Fruit fly (Drosophila melanogaster) whole organism, embryonic: ENCODE measurements around the gene CG9150.

Experiments
- Ada2b ChIP-seq: fragments of 200-800 bp; sonication (Bioruptor generic); IDR thresholded peaks from 2 replicates; pipeline ENCODE4 v1.3.6; 2022; ENCODE audit warnings: missing biosample characterization, missing genetic modification characterization
- Atf3 ChIP-seq: fragments of 200-800 bp; sonication (Bioruptor generic); optimal IDR thresholded peaks from 3 replicates; lab custom pipeline; 2016; ENCODE audit warnings: missing biosample characterization, missing genetic modification characterization
- Bgb ChIP-seq: fragments of 200-800 bp; sonication (Bioruptor generic); IDR thresholded peaks from 2 replicates; pipeline ENCODE4 v1.3.6; 2022; ENCODE audit warnings: missing biosample characterization, missing genetic modification characterization; ENCODE audit not compliant: partially characterized antibody
- CG10147 ChIP-seq: fragments of 200-800 bp; sonication (Bioruptor generic); optimal IDR thresholded peaks from 2 replicates; lab custom pipeline; 2019; ENCODE audit warnings: missing biosample characterization, mild to moderate bottlenecking, missing genetic modification characterization, moderate library complexity
- CG10267 ChIP-seq: fragments of 200-800 bp; sonication (Bioruptor generic); optimal IDR thresholded peaks from 2 replicates; lab custom pipeline; 2018; ENCODE audit warnings: missing biosample characterization, mild to moderate bottlenecking, missing genetic modification characterization, moderate library complexity
- CG10431 ChIP-seq: fragments of 200-800 bp; sonication (Bioruptor generic); optimal IDR thresholded peaks from 3 replicates; lab custom pipeline; 2018; ENCODE audit warnings: missing biosample characterization, mild to moderate bottlenecking, missing genetic modification characterization
- CG11696 ChIP-seq: fragments of 200-800 bp; sonication (Bioruptor generic); IDR thresholded peaks from 2 replicates; pipeline ENCODE4 v1.3.6; 2022; ENCODE audit warnings: missing biosample characterization, missing genetic modification characterization
- CG12744 ChIP-seq: fragments of 200-800 bp; sonication (Bioruptor generic); optimal IDR thresholded peaks from 2 replicates; lab custom pipeline; 2016; ENCODE audit warnings: missing biosample characterization, missing genetic modification characterization
- CG13287 ChIP-seq: fragments of 200-800 bp; sonication (Bioruptor generic); IDR thresholded peaks from 2 replicates; pipeline ENCODE4 v1.3.6; 2022; ENCODE audit warnings: missing biosample characterization, missing genetic modification characterization; ENCODE audit not compliant: partially characterized antibody
- CG13296 ChIP-seq: fragments of 200-800 bp; sonication (Bioruptor generic); optimal IDR thresholded peaks from 3 replicates; lab custom pipeline; 2018; ENCODE audit warnings: missing biosample characterization, mild to moderate bottlenecking, missing genetic modification characterization
- CG14710 ChIP-seq: fragments of 200-800 bp; sonication (Bioruptor generic); optimal IDR thresholded peaks from 3 replicates; lab custom pipeline; 2019; ENCODE audit warnings: missing biosample characterization, mild to moderate bottlenecking, missing genetic modification characterization, moderate library complexity
- CG31224 ChIP-seq: fragments of 200-800 bp; sonication (Bioruptor generic); IDR thresholded peaks from 2 replicates; pipeline ENCODE4 v1.3.6; 2022; ENCODE audit warnings: missing biosample characterization, missing genetic modification characterization
- CG34422 ChIP-seq: fragments of 200-800 bp; sonication (Bioruptor generic); IDR thresholded peaks from 3 replicates; pipeline ENCODE4 v1.3.6; 2022; ENCODE audit warnings: missing biosample characterization, missing genetic modification characterization
- CG3726 ChIP-seq: fragments of 200-800 bp; sonication (Bioruptor generic); IDR thresholded peaks from 3 replicates; pipeline ENCODE4, ENCODE4 v1.3.6; 2022; ENCODE audit warnings: missing biosample characterization, missing genetic modification characterization
- CG3847 ChIP-seq: fragments of 200-800 bp; sonication (Bioruptor generic); IDR thresholded peaks from 2 replicates; pipeline ENCODE4 v1.3.6; 2022; ENCODE audit warnings: missing biosample characterization, missing genetic modification characterization
- CG4360 ChIP-seq: fragments of 200-800 bp; sonication (Bioruptor generic); IDR thresholded peaks from 2 replicates; pipeline ENCODE4 v1.3.6; 2022; ENCODE audit warnings: missing biosample characterization, missing genetic modification characterization
- CG4404 ChIP-seq: fragments of 200-800 bp; sonication (Bioruptor generic); IDR thresholded peaks from 2 replicates; pipeline ENCODE4 v1.3.6; 2022; ENCODE audit warnings: missing biosample characterization, missing genetic modification characterization
- CG4707 ChIP-seq: fragments of 200-800 bp; sonication (Bioruptor generic); optimal IDR thresholded peaks from 2 replicates; lab custom pipeline; 2018; ENCODE audit warnings: missing biosample characterization, mild to moderate bottlenecking, missing genetic modification characterization, moderate library complexity
- CG7987 ChIP-seq: fragments of 200-800 bp; sonication (Bioruptor generic); optimal IDR thresholded peaks from 2 replicates; lab custom pipeline; 2018; ENCODE audit warnings: missing biosample characterization, mild to moderate bottlenecking, missing genetic modification characterization, moderate library complexity
- CG8478 ChIP-seq: fragments of >200 bp; optimal IDR thresholded peaks from 2 replicates; lab custom pipeline; 2018
- CG9797 ChIP-seq: fragments of 200-800 bp; sonication (Bioruptor generic); optimal IDR thresholded peaks from 3 replicates; lab custom pipeline; 2018; ENCODE audit warnings: missing biosample characterization, mild to moderate bottlenecking, missing genetic modification characterization
- Camta ChIP-seq: fragments of 200-800 bp; sonication (Bioruptor generic); optimal IDR thresholded peaks from 2 replicates; lab custom pipeline; 2016; ENCODE audit warnings: missing biosample characterization, missing genetic modification characterization
- Chrac-16 ChIP-seq: fragments of 200-800 bp; sonication (Bioruptor generic); optimal IDR thresholded peaks from 3 replicates; lab custom pipeline; 2016; ENCODE audit warnings: missing biosample characterization, missing genetic modification characterization
- CkIIα-i1 ChIP-seq: fragments of 200-800 bp; sonication (Bioruptor generic); IDR thresholded peaks from 2 replicates; pipeline ENCODE4 v1.3.6; 2022; ENCODE audit warnings: missing biosample characterization, missing genetic modification characterization
- D19B ChIP-seq: fragments of 200-800 bp; sonication (Bioruptor generic); optimal IDR thresholded peaks from 2 replicates; lab custom pipeline; 2017; ENCODE audit warnings: missing biosample characterization, mild to moderate bottlenecking, missing genetic modification characterization
- Gsc ChIP-seq: fragments of 200-800 bp; sonication (Bioruptor generic); IDR thresholded peaks from 2 replicates; pipeline ENCODE4 v1.3.6; 2022; ENCODE audit warnings: missing biosample characterization, missing genetic modification characterization
- HLH54F ChIP-seq: fragments of 200-800 bp; sonication (Bioruptor generic); optimal IDR thresholded peaks from 3 replicates; lab custom pipeline; 2016; ENCODE audit warnings: missing biosample characterization, missing genetic modification characterization
- Lpt ChIP-seq: fragments of >200 bp; optimal IDR thresholded peaks from 2 replicates; lab custom pipeline; 2018; ENCODE audit warnings: missing biosample characterization, missing genetic modification characterization
- NFAT ChIP-seq: fragments of 200-800 bp; sonication (Bioruptor generic); IDR thresholded peaks from 2 replicates; pipeline ENCODE4 v1.3.6; 2022; ENCODE audit warnings: missing biosample characterization, missing genetic modification characterization
- Oaz ChIP-seq: fragments of 200-800 bp; sonication (Bioruptor generic); IDR thresholded peaks from 2 replicates; pipeline ENCODE4 v1.3.6; 2022; ENCODE audit warnings: missing biosample characterization, missing genetic modification characterization
- Rfx ChIP-seq: fragments of 200-800 bp; sonication (Bioruptor generic); IDR thresholded peaks from 2 replicates; pipeline ENCODE4 v1.3.6; 2022; ENCODE audit warnings: missing biosample characterization, missing genetic modification characterization
- Usf ChIP-seq: fragments of 200-800 bp; sonication (Bioruptor generic); optimal IDR thresholded peaks from 2 replicates; lab custom pipeline; 2017; ENCODE audit warnings: missing genotype, missing biosample characterization, missing genetic modification characterization
- ash1 ChIP-seq: fragments of 200-800 bp; sonication (Bioruptor generic); optimal IDR thresholded peaks from 2 replicates; lab custom pipeline; 2018; ENCODE audit warnings: missing biosample characterization, mild to moderate bottlenecking, missing genetic modification characterization
- ato ChIP-seq: fragments of 200-800 bp; sonication (Bioruptor generic); IDR thresholded peaks from 2 replicates; pipeline ENCODE4 v1.3.6; 2022; ENCODE audit warnings: missing biosample characterization, missing genetic modification characterization; ENCODE audit not compliant: partially characterized antibody
- caup ChIP-seq: fragments of 200-800 bp; sonication (Bioruptor generic); optimal IDR thresholded peaks from 3 replicates; lab custom pipeline; 2017; ENCODE audit warnings: missing biosample characterization, mild to moderate bottlenecking, missing genetic modification characterization, moderate library complexity; ENCODE audit not compliant: severe bottlenecking
- chinmo ChIP-seq: fragments of 200-800 bp; sonication (Bioruptor generic); IDR thresholded peaks from 4 replicates; pipeline ENCODE4 v1.3.6; 2022; ENCODE audit warnings: missing biosample characterization, missing genetic modification characterization; ENCODE audit not compliant: partially characterized antibody
- da ChIP-seq: fragments of 200-800 bp; sonication (Bioruptor generic); optimal IDR thresholded peaks from 2 replicates; lab custom pipeline; 2016; ENCODE audit warnings: missing biosample characterization, missing genetic modification characterization
- dan ChIP-seq: fragments of 200-800 bp; sonication (Bioruptor generic); IDR thresholded peaks from 2 replicates; pipeline ENCODE4 v1.3.6; 2022; ENCODE audit warnings: missing biosample characterization, missing genetic modification characterization
- ewg ChIP-seq: fragments of 200-800 bp; sonication (Bioruptor generic); optimal IDR thresholded peaks from 3 replicates; lab custom pipeline; 2017; ENCODE audit warnings: mild to moderate bottlenecking, missing biosample characterization, missing genetic modification reagents, missing genetic modification characterization
- gce ChIP-seq: fragments of 200-800 bp; sonication (Bioruptor generic); IDR thresholded peaks from 3 replicates; pipeline ENCODE4 v1.3.6; 2022; ENCODE audit warnings: missing biosample characterization, missing genetic modification characterization
- grau ChIP-seq: fragments of 200-800 bp; optimal IDR thresholded peaks from 3 replicates; lab custom pipeline; 2019; ENCODE audit warnings: missing biosample characterization, mild to moderate bottlenecking, missing genetic modification characterization, moderate library complexity
- lola ChIP-seq, 3 experiments: fragments of >200 bp in 2 of 3; fragments of 200-800 bp in 1 of 3; sonication (Bioruptor generic) in 1 of 3; optimal IDR thresholded peaks; 2 replicates each; lab custom pipeline; 2017 to 2019; ENCODE audit warnings: missing biosample characterization in 3 of 3, missing genetic modification characterization in 3 of 3, mild to moderate bottlenecking in 1 of 3, moderate library complexity in 1 of 3
- nerfin-1 ChIP-seq: fragments of 200-800 bp; sonication (Bioruptor generic); optimal IDR thresholded peaks from 3 replicates; lab custom pipeline; 2019; ENCODE audit warnings: missing biosample characterization, mild to moderate bottlenecking, missing genetic modification characterization, moderate library complexity
- nmo ChIP-seq: fragments of 200-800 bp; sonication (Bioruptor generic); optimal IDR thresholded peaks from 2 replicates; lab custom pipeline; 2018; ENCODE audit warnings: missing biosample characterization, mild to moderate bottlenecking, missing genetic modification characterization, moderate library complexity
- pnt ChIP-seq: fragments of 200-800 bp; sonication (Bioruptor generic); optimal IDR thresholded peaks from 3 replicates; lab custom pipeline; 2016; ENCODE audit warnings: missing biosample characterization, missing genetic modification characterization
- pum ChIP-seq: fragments of 200-800 bp; sonication (Bioruptor generic); optimal IDR thresholded peaks from 2 replicates; lab custom pipeline; 2016; ENCODE audit warnings: missing biosample characterization, missing genetic modification characterization
- run ChIP-seq: fragments of 200-800 bp; sonication (Bioruptor generic); optimal IDR thresholded peaks from 3 replicates; lab custom pipeline; 2018; ENCODE audit warnings: missing biosample characterization, mild to moderate bottlenecking, missing genetic modification characterization
- wek ChIP-seq: fragments of 200-800 bp; sonication (Bioruptor generic); optimal IDR thresholded peaks from 3 replicates; lab custom pipeline; 2018; ENCODE audit warnings: missing biosample characterization, mild to moderate bottlenecking, missing genetic modification characterization, moderate library complexity
- z ChIP-seq: fragments of 200-800 bp; sonication (Bioruptor generic); IDR thresholded peaks from 3 replicates; pipeline ENCODE4 v1.3.6; 2022; ENCODE audit warnings: missing biosample characterization, missing genetic modification characterization
- zf30C ChIP-seq: fragments of 200-800 bp; sonication (Bioruptor generic); optimal IDR thresholded peaks from 3 replicates; lab custom pipeline; 2018; ENCODE audit warnings: missing biosample characterization, mild to moderate bottlenecking, missing genetic modification characterization

CG9150 gene

DNA sequence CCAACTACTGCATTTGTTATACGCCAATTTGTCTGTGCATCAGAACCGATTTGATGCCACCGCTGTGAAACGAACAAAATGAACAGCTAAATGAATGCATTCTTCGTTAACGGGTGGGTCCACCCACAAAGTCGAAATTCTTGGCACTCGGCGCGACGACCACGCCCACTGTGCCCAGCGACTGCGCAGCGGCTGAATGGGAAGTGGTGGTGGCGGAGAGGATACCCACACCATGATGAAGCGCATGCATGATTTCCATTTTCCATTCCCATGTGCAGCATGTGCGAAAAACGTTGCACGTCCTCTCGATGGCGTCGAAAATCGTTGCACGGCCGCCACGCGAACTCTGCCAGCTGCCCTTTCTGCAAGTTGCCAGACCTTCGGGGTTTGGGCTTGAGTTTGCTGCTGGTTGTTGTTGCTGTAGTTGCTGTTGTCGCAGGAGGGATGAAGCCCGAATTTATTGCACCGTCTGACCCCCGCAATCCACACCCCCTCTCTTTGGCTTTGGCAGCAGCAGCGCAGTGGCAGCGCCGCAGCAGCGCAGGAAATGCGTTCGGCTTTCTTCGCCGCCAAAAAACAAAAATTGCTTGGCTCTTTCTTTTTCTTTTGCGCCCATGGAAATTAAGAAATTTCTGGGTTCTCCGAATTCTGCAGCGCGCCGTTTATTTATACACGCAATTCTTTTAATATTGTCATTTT is 12.9 kb upstream of the CG9150 start:
- TF ChIP-seq wek (GFP tag; lab: Kevin White, UChicago): no peak
- no peak for TF ChIP-seq dan (GFP tag; lab: Robert Waterston, UW)
- no peak for TF ChIP-seq D19B (GFP tag; lab: Kevin White, UChicago)
- no peak for TF ChIP-seq Usf
- TF ChIP-seq run (tag; lab: Kevin White, UChicago): no peak
- TF ChIP-seq Ada2b (GFP tag; lab: Robert Waterston, UW): no peak
- no peak for TF ChIP-seq CG10431 (GFP tag; lab: Kevin White, UChicago)
- TF ChIP-seq CG7987: no peak
- TF ChIP-seq Chrac-16 (GFP tag; lab: Kevin White, UChicago): no peak
- TF ChIP-seq da (GFP tag; lab: Kevin White, UChicago): peak; percentile 5
- no peak for TF ChIP-seq Atf3 (GFP tag; lab: Kevin White, UChicago)
- no peak for TF ChIP-seq grau
- no peak for TF ChIP-seq zf30C
- no peak for TF ChIP-seq Oaz
- 0 out of 3 replicates have a peak, but pooled peaks have one; percentile 7 for TF ChIP-seq gce (GFP tag; lab: Robert Waterston, UW)
- TF ChIP-seq ewg (GFP tag; lab: Kevin White, UChicago): peak; percentile 72
- TF ChIP-seq CG3726 (GFP tag; lab: Robert Waterston, UW): no peak
- TF ChIP-seq CG13287 (GFP tag; lab: Robert Waterston, UW): no peak
- TF ChIP-seq nerfin-1 (tag; lab: Kevin White, UChicago): peak; percentile 20
- TF ChIP-seq HLH54F (GFP tag; lab: Kevin White, UChicago): no peak
- TF ChIP-seq CG4360 (GFP tag; lab: Robert Waterston, UW): peak; percentile 50; the same call in 1 of the 2 replicates
- TF ChIP-seq Rfx (GFP tag; lab: Robert Waterston, UW): no peak
- no peak for TF ChIP-seq CG11696 (GFP tag; lab: Robert Waterston, UW)
- TF ChIP-seq chinmo (GFP tag; lab: Robert Waterston, UW): 0 out of 4 replicates have a peak, but pooled peaks have one; percentile 13
- TF ChIP-seq Bgb: no peak
- TF ChIP-seq Lpt: no peak
- peak; percentile 21 for TF ChIP-seq CG4707 (GFP tag; lab: Kevin White, UChicago)
- TF ChIP-seq CG31224 (GFP tag; lab: Robert Waterston, UW): no peak
- peak; percentile 21 for TF ChIP-seq CG8478 (lab: Kevin White, UChicago)
- no peak for TF ChIP-seq pum (GFP tag; lab: Kevin White, UChicago)
- no peak for TF ChIP-seq lola (GFP tag; optimal IDR thresholded peaks at IDR 0.05; lab: Kevin White, UChicago)
- TF ChIP-seq ato (GFP tag; lab: Robert Waterston, UW): 0 out of 2 replicates have a peak, but pooled peaks have one; percentile 15
- TF ChIP-seq z (GFP tag; lab: Robert Waterston, UW): peak; percentile 56; the same call in 1 of the 3 replicates
- TF ChIP-seq CG9797 (GFP tag; lab: Kevin White, UChicago): no peak
- TF ChIP-seq NFAT: no peak
- TF ChIP-seq Gsc: no peak
- TF ChIP-seq CG3847: no peak
- no peak for TF ChIP-seq nmo (GFP tag; lab: Kevin White, UChicago)
- no peak for TF ChIP-seq ash1 (GFP tag; lab: Kevin White, UChicago)
- no peak for TF ChIP-seq Camta
- no peak for TF ChIP-seq CkIIα-i1 (GFP tag; lab: Robert Waterston, UW)
- 0 out of 3 replicates have a peak, but pooled peaks have one; percentile 25 for TF ChIP-seq CG34422
- TF ChIP-seq caup (GFP tag; lab: Kevin White, UChicago): no peak
- no peak for TF ChIP-seq CG10267 (tag; lab: Kevin White, UChicago)
- no peak for TF ChIP-seq CG4404
- no peak for TF ChIP-seq CG14710 (tag; lab: Kevin White, UChicago)
- TF ChIP-seq CG12744 (GFP tag; lab: Kevin White, UChicago): no peak
- no peak for TF ChIP-seq CG13296 (GFP tag; lab: Kevin White, UChicago)
- TF ChIP-seq pnt (GFP tag; lab: Kevin White, UChicago): no peak
- no peak for TF ChIP-seq CG10147
